Worm (Caenorhabditis elegans): ENCODE measurements around the gene B0454.6.

Gene B0454.6

DNA sequence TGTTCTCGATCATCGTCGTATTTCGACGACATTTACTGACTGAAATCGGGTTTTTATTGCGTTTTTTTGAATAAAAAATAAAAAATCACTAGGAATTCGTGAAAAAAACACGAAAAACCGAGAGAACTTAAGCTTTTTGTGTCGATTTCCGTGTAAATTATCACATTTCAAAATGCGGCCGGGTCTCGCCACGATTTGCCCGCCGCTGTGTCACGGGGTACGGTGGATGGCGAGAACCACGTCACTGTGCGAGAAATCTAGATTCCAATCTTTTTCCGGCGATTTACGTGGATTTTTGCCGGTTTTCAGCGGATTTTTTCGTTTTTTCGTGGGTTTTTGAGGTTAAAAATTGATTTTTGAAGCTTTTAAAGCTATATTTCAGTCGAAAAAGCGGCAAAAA is 44.3 kb downstream of the B0454.6 start, which contains the start of gene Y25C1A.8 (continued):
- TF ChIP-seq R02D3.7 (tag; optimal IDR thresholded peaks at IDR 0.05) (peak; percentile 59), elt-1 (tag; optimal IDR thresholded peaks at IDR 0.05) (no peak), sem-4 (tag; optimal IDR thresholded peaks at IDR 0.05) (peak; percentile 82)

DNA sequence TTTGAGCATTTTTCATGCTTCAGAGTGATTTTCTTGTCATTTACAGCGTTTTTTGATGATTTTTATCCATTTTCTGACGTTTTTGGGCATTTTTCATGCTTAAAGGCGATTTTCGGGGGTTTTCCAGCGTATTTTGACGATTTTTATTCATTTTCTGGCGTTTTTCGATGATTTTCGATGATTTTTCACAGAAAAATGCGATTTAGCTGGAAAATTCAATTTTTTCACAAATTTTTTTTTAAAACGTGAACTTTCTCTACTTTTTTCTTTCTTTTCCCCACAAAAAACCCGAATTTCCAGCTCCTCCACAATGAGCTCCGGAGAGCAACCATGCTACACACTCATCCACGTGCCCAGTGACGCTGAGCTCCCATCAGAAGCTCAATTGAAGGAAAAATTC is 45.9 kb downstream of the B0454.6 start, which contains the start of gene copb-1:
Gene copb-1, plus strand, starts transcription at position 301 of the 400 bp plus-strand sequence.
- TF ChIP-seq mab-5 (tag; optimal IDR thresholded peaks at IDR 0.05) (no peak), fos-1 (tag; optimal IDR thresholded peaks at IDR 0.05) (no peak), lin-13 (GFP tag; optimal IDR thresholded peaks at IDR 0.05) (no peak), skn-1 (tag; optimal IDR thresholded peaks at IDR 0.05) (no peak), zag-1 (tag; optimal IDR thresholded peaks at IDR 0.05) (no peak), mdl-1 (tag; optimal IDR thresholded peaks at IDR 0.05) (no peak)
